Fruit fly (Drosophila melanogaster) whole organism, embryonic: ENCODE results near the gene Ntf-2r.

Experiments used
- Awh ChIP-seq: fragments of 200-800 bp; sonication (Bioruptor generic); IDR thresholded peaks from 2 replicates; pipeline ENCODE4, ENCODE4 v1.3.6; 2022; ENCODE audit warnings: missing biosample characterization, missing genetic modification characterization
- CG10267 ChIP-seq: fragments of 200-800 bp; sonication (Bioruptor generic); optimal IDR thresholded peaks from 2 replicates; lab custom pipeline; 2018; ENCODE audit warnings: missing biosample characterization, mild to moderate bottlenecking, missing genetic modification characterization, moderate library complexity
- CG10543 ChIP-seq: fragments of 200-800 bp; sonication (Bioruptor generic); optimal IDR thresholded peaks from 3 replicates; lab custom pipeline; 2017; ENCODE audit warnings: missing biosample characterization, mild to moderate bottlenecking, missing genetic modification characterization, moderate library complexity
- CG11247 ChIP-seq: fragments of 200-800 bp; sonication (Bioruptor generic); IDR thresholded peaks from 2 replicates; pipeline ENCODE4 v1.3.6; 2022; ENCODE audit warnings: missing biosample characterization, missing genetic modification characterization
- CG11504 ChIP-seq: fragments of 200-800 bp; sonication (Bioruptor generic); optimal IDR thresholded peaks from 3 replicates; lab custom pipeline; 2019; ENCODE audit warnings: missing biosample characterization, mild to moderate bottlenecking, missing genetic modification characterization, moderate library complexity
- CG15601 ChIP-seq: fragments of 200-800 bp; sonication (Bioruptor generic); optimal IDR thresholded peaks from 3 replicates; lab custom pipeline; 2019; ENCODE audit warnings: missing biosample characterization, mild to moderate bottlenecking, missing genetic modification characterization, moderate library complexity
- CG1602 ChIP-seq: fragments of 200-800 bp; sonication (Bioruptor generic); optimal IDR thresholded peaks from 3 replicates; lab custom pipeline; 2016; ENCODE audit warnings: missing biosample characterization, missing genetic modification characterization
- CG16779 ChIP-seq: fragments of 200-800 bp; sonication (Bioruptor generic); IDR thresholded peaks from 2 replicates; pipeline ENCODE4 v1.3.6; 2022; ENCODE audit warnings: missing biosample characterization, missing genetic modification characterization
- CG17385 ChIP-seq: fragments of 200-800 bp; sonication (Bioruptor generic); optimal IDR thresholded peaks from 3 replicates; lab custom pipeline; 2018; ENCODE audit warnings: missing biosample characterization, mild to moderate bottlenecking, missing genetic modification characterization
- CG17829 ChIP-seq: fragments of 200-800 bp; optimal IDR thresholded peaks from 2 replicates; lab custom pipeline; 2019; ENCODE audit warnings: missing biosample characterization, mild to moderate bottlenecking, missing genetic modification characterization, moderate library complexity
- CG2129 ChIP-seq: fragments of 200-800 bp; sonication (Bioruptor generic); IDR thresholded peaks from 2 replicates; pipeline ENCODE4 v1.3.6; 2022; ENCODE audit warnings: missing biosample characterization, missing genetic modification characterization; ENCODE audit not compliant: partially characterized antibody
- CG2202 ChIP-seq: fragments of 200-800 bp; sonication (Bioruptor generic); optimal IDR thresholded peaks from 2 replicates; lab custom pipeline; 2018; ENCODE audit warnings: missing biosample characterization, mild to moderate bottlenecking, missing genetic modification characterization
- CG2678 ChIP-seq: fragments of 200-800 bp; sonication (Bioruptor generic); optimal IDR thresholded peaks from 3 replicates; lab custom pipeline; 2019; ENCODE audit warnings: missing biosample characterization, mild to moderate bottlenecking, missing genetic modification characterization, moderate library complexity
- CG3407 ChIP-seq: fragments of 200-800 bp; sonication (Bioruptor generic); optimal IDR thresholded peaks from 2 replicates; lab custom pipeline; 2018; ENCODE audit warnings: missing biosample characterization, mild to moderate bottlenecking, missing genetic modification characterization
- CG34224 ChIP-seq: fragments of 200-800 bp; sonication (Bioruptor generic); IDR thresholded peaks from 3 replicates; pipeline ENCODE4 v1.3.6; 2022; ENCODE audit warnings: missing biosample characterization, missing genetic modification characterization; ENCODE audit not compliant: partially characterized antibody
- CG34376 ChIP-seq: fragments of 200-800 bp; sonication (Bioruptor generic); optimal IDR thresholded peaks from 2 replicates; lab custom pipeline; 2018; ENCODE audit warnings: missing biosample characterization, mild to moderate bottlenecking, missing genetic modification characterization
- CG4617 ChIP-seq: fragments of 200-800 bp; sonication (Bioruptor generic); optimal IDR thresholded peaks from 3 replicates; lab custom pipeline; 2016; ENCODE audit warnings: missing biosample characterization, missing genetic modification characterization, borderline replicate concordance
- CG7271 ChIP-seq: fragments of 200-800 bp; sonication (Bioruptor generic); optimal IDR thresholded peaks from 2 replicates; lab custom pipeline; 2018; ENCODE audit warnings: missing biosample characterization, mild to moderate bottlenecking, missing genetic modification characterization, moderate library complexity
- CG8089 ChIP-seq: fragments of 200-800 bp; sonication (Bioruptor generic); optimal IDR thresholded peaks from 3 replicates; lab custom pipeline; 2016; ENCODE audit warnings: missing biosample characterization, missing genetic modification characterization
- CG9215 ChIP-seq: fragments of 200-800 bp; sonication (Bioruptor generic); IDR thresholded peaks from 2 replicates; pipeline ENCODE4 v1.3.6; 2022; ENCODE audit warnings: missing biosample characterization, missing genetic modification characterization
- CTCF ChIP-seq: fragments of 200-800 bp; sonication (Bioruptor generic); optimal IDR thresholded peaks from 2 replicates; lab custom pipeline; 2017; ENCODE audit warnings: missing biosample characterization, mild to moderate bottlenecking, missing genetic modification characterization, moderate library complexity
- D ChIP-seq, 2 experiments: fragments of 200-800 bp in 1 of 2; fragments of >200 bp in 1 of 2; sonication (Bioruptor generic) in 1 of 2; optimal IDR thresholded peaks; 2 replicates in 1 of 2; 3 replicates in 1 of 2; lab custom pipeline; 2017; ENCODE audit warnings: mild to moderate bottlenecking in 1 of 2, missing biosample characterization in 1 of 2, missing genetic modification characterization in 1 of 2, missing genetic modification reagents in 1 of 2
- Deaf1 ChIP-seq: fragments of 200-800 bp; optimal IDR thresholded peaks from 3 replicates; lab custom pipeline; 2019; ENCODE audit warnings: missing biosample characterization, mild to moderate bottlenecking, missing genetic modification characterization, moderate library complexity
- Doc2 ChIP-seq: fragments of 200-800 bp; sonication (Bioruptor generic); IDR thresholded peaks from 2 replicates; pipeline ENCODE4 v1.3.6; 2022; ENCODE audit warnings: missing biosample characterization, missing genetic modification characterization
- HLH4C ChIP-seq: fragments of 200-800 bp; sonication (Bioruptor generic); IDR thresholded peaks from 3 replicates; pipeline ENCODE4 v1.3.6; 2022; ENCODE audit warnings: missing biosample characterization, missing genetic modification characterization; ENCODE audit not compliant: partially characterized antibody
- HmgD ChIP-seq: fragments of 200-800 bp; sonication (Bioruptor generic); optimal IDR thresholded peaks from 3 replicates; lab custom pipeline; 2016; ENCODE audit warnings: missing biosample characterization, missing genetic modification characterization
- Jarid2 ChIP-seq: fragments of 200-800 bp; sonication (Bioruptor generic); optimal IDR thresholded peaks from 3 replicates; lab custom pipeline; 2017; ENCODE audit warnings: mild to moderate bottlenecking, missing biosample characterization, missing genetic modification reagents, missing genetic modification characterization
- Lhr ChIP-seq: fragments of 200-800 bp; sonication (Bioruptor generic); optimal IDR thresholded peaks from 3 replicates; lab custom pipeline; 2017; ENCODE audit warnings: mild to moderate bottlenecking, missing biosample characterization, missing genetic modification reagents, missing genetic modification characterization
- Mes4 ChIP-seq: fragments of 200-800 bp; sonication (Bioruptor generic); optimal IDR thresholded peaks from 2 replicates; lab custom pipeline; 2016; ENCODE audit warnings: missing biosample characterization, missing genetic modification characterization
- TFAM ChIP-seq: fragments of 200-800 bp; sonication (Bioruptor generic); optimal IDR thresholded peaks from 2 replicates; lab custom pipeline; 2017; ENCODE audit warnings: missing biosample characterization, missing genetic modification characterization, inconsistent platforms
- ac ChIP-seq: fragments of 200-800 bp; sonication (Bioruptor generic); optimal IDR thresholded peaks from 3 replicates; lab custom pipeline; 2017; ENCODE audit warnings: missing biosample characterization, mild to moderate bottlenecking, missing genetic modification characterization
- ash1 ChIP-seq: fragments of 200-800 bp; sonication (Bioruptor generic); optimal IDR thresholded peaks from 2 replicates; lab custom pipeline; 2018; ENCODE audit warnings: missing biosample characterization, mild to moderate bottlenecking, missing genetic modification characterization
- ato ChIP-seq: fragments of 200-800 bp; sonication (Bioruptor generic); IDR thresholded peaks from 2 replicates; pipeline ENCODE4 v1.3.6; 2022; ENCODE audit warnings: missing biosample characterization, missing genetic modification characterization; ENCODE audit not compliant: partially characterized antibody
- cwo ChIP-seq: fragments of 200-800 bp; sonication (Bioruptor generic); optimal IDR thresholded peaks from 3 replicates; lab custom pipeline; 2017; ENCODE audit warnings: missing biosample characterization, missing genetic modification characterization, mild to moderate bottlenecking, moderate library complexity, missing genetic modification reagents
- dpn ChIP-seq, 2 experiments: fragments of 200-800 bp; sonication (Bioruptor generic); optimal IDR thresholded peaks; 3 replicates each; lab custom pipeline; 2016; ENCODE audit warnings: missing biosample characterization in 2 of 2, missing genetic modification characterization in 2 of 2
- en ChIP-seq: fragments of 200-800 bp; sonication (Bioruptor generic); optimal IDR thresholded peaks from 2 replicates; lab custom pipeline; 2016; ENCODE audit warnings: missing biosample characterization, missing genetic modification characterization
- esg ChIP-seq: fragments of 200-800 bp; sonication (Bioruptor generic); conservative IDR thresholded peaks from 2 replicates; pipeline ENCODE4 v1.3.6; 2022; ENCODE audit warnings: missing biosample characterization, missing genetic modification characterization
- hb ChIP-seq: fragments of 200-800 bp; sonication (Bioruptor generic); IDR thresholded peaks from 3 replicates; pipeline ENCODE4 v1.3.6; 2022; ENCODE audit warnings: missing biosample characterization, missing genetic modification characterization; ENCODE audit not compliant: partially characterized antibody
- mam ChIP-seq: fragments of 200-800 bp; sonication (Bioruptor generic); optimal IDR thresholded peaks from 3 replicates; lab custom pipeline; 2016; ENCODE audit warnings: missing biosample characterization, missing genetic modification characterization
- prd ChIP-seq, 3 experiments: fragments of >200 bp in 2 of 3; fragments of 200-800 bp in 1 of 3; sonication (Bioruptor generic) in 1 of 3; optimal IDR thresholded peaks in 2 of 3; IDR thresholded peaks in 1 of 3; 2 replicates in 2 of 3; 3 replicates in 1 of 3; pipeline versions ENCODE4 v1.3.6 to Lab custom; 2017 to 2022; ENCODE audit warnings: missing biosample characterization in 1 of 3, missing genetic modification characterization in 1 of 3
- rib ChIP-seq: fragments of 200-800 bp; sonication (Bioruptor generic); IDR thresholded peaks from 2 replicates; pipeline ENCODE4 v1.3.6; 2022; ENCODE audit warnings: missing biosample characterization, missing genetic modification characterization
- salm ChIP-seq: fragments of 200-800 bp; sonication (Bioruptor generic); optimal IDR thresholded peaks from 2 replicates; lab custom pipeline; 2018; ENCODE audit warnings: missing biosample characterization, mild to moderate bottlenecking, missing genetic modification characterization
- slbo ChIP-seq: fragments of 200-800 bp; sonication (Bioruptor generic); IDR thresholded peaks from 2 replicates; pipeline ENCODE4 v1.3.6; 2022; ENCODE audit warnings: missing biosample characterization, missing genetic modification characterization
- so ChIP-seq: fragments of 200-800 bp; sonication (Bioruptor generic); IDR thresholded peaks from 3 replicates; pipeline ENCODE4 v1.3.6; 2022; ENCODE audit warnings: missing biosample characterization, missing genetic modification characterization
- ssp ChIP-seq: fragments of 200-800 bp; sonication (Bioruptor generic); IDR thresholded peaks from 2 replicates; pipeline ENCODE4 v1.3.6; 2022; ENCODE audit warnings: missing biosample characterization, missing genetic modification characterization
- usp ChIP-seq: fragments of >200 bp; optimal IDR thresholded peaks from 2 replicates; lab custom pipeline; 2017; ENCODE audit warnings: missing biosample characterization, missing genetic modification characterization
- wor ChIP-seq: fragments of 200-800 bp; sonication (Bioruptor generic); IDR thresholded peaks from 2 replicates; pipeline ENCODE4 v1.3.6; 2022; ENCODE audit warnings: missing biosample characterization, missing genetic modification characterization
- zfh1 ChIP-seq: fragments of 200-800 bp; sonication (Bioruptor generic); IDR thresholded peaks from 3 replicates; pipeline ENCODE4 v1.3.6; 2022; ENCODE audit warnings: missing biosample characterization, missing genetic modification characterization

Ntf-2r gene

dm6 chr2L:18503760-18504159 lies 49.3 kb downstream of the Ntf-2r start, which contains the start of gene kon (continued):
- TF ChIP-seq CG11247 (GFP tag; lab: Robert Waterston, UW) = 0 out of 2 replicates have a peak, but pooled peaks have one; percentile 16
- peak; percentile 49; the same call in 1 of the 2 replicates for TF ChIP-seq rib
- TF ChIP-seq CTCF (GFP tag; lab: Kevin White, UChicago) = no peak
- no peak for TF ChIP-seq CG3407
- TF ChIP-seq prd (optimal IDR thresholded peaks at IDR 0.05; lab: Kevin White, UChicago) = no peak
- TF ChIP-seq prd (GFP tag; IDR thresholded peaks at IDR 0.05; lab: Robert Waterston, UW) = peak; percentile 25; the same call in 1 of the 3 replicates
- TF ChIP-seq CG17829 (tag; lab: Kevin White, UChicago) = peak; percentile 13

DNA sequence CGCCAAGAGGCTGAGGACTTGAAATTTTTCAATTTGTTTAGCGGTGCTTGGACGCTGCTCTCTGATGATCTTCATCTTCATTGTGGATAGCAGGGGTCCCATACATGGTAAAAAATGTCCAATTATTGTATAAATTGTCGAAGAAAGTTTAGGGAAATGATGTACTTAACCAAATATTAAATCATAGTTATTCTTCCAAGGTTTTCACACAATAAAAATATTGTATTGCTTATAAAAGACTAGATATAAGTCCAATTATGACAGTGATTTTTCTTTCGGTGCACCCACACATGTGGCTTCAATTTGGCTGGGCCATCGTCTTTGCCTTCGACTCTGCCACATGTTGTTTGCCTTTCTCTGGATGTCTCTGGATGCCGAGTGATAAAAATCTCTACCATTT lies 50.4 kb downstream of the Ntf-2r start:
- TF ChIP-seq CG8089 (GFP tag; lab: Kevin White, UChicago) = peak; percentile 17
- peak; percentile 24 for TF ChIP-seq CG17385
- TF ChIP-seq CG11504 = peak; percentile 52
- 0 out of 2 replicates have a peak, but pooled peaks have one; percentile 19 for TF ChIP-seq CG9215 (GFP tag; lab: Robert Waterston, UW)
- TF ChIP-seq zfh1 (GFP tag; lab: Robert Waterston, UW) = peak; percentile 64; the same call in 2 of the 3 replicates
- TF ChIP-seq CG16779 = no peak
- 0 out of 3 replicates have a peak, but pooled peaks have one; percentile 22 for TF ChIP-seq so (GFP tag; lab: Robert Waterston, UW)
- no peak for TF ChIP-seq cwo
- peak; percentile 28 for TF ChIP-seq Mes4 (GFP tag; lab: Kevin White, UChicago)
- TF ChIP-seq slbo = peak; percentile 45
- peak; percentile 25 for TF ChIP-seq en
- TF ChIP-seq TFAM (GFP tag; lab: Kevin White, UChicago) = no peak
- TF ChIP-seq CG2678 (tag; lab: Kevin White, UChicago) = peak; percentile 57
- peak; percentile 29 for TF ChIP-seq salm
- no peak for TF ChIP-seq hb
- no peak for TF ChIP-seq CG10543 (GFP tag; lab: Kevin White, UChicago)
- TF ChIP-seq CG34224 = no peak
- peak; percentile 57 for TF ChIP-seq ac (GFP tag; lab: Kevin White, UChicago)
- peak; percentile 22 for TF ChIP-seq Lhr (GFP tag; lab: Kevin White, UChicago)
- TF ChIP-seq CG1602 (GFP tag; lab: Kevin White, UChicago) = peak; percentile 42
- TF ChIP-seq HmgD = peak; percentile 2
- peak; percentile 32 for TF ChIP-seq CG15601 (tag; lab: Kevin White, UChicago)
- TF ChIP-seq CG4617 = no peak
- no peak for TF ChIP-seq Deaf1
- TF ChIP-seq ssp (GFP tag; lab: Robert Waterston, UW) = no peak
- no peak for TF ChIP-seq Doc2 (GFP tag; lab: Robert Waterston, UW)
- no peak for TF ChIP-seq CG2129 (GFP tag; lab: Robert Waterston, UW)
- no peak for TF ChIP-seq CG7271 (tag; lab: Kevin White, UChicago)
- TF ChIP-seq mam (GFP tag; lab: Kevin White, UChicago) = no peak
- TF ChIP-seq CG34376 = no peak
- TF ChIP-seq ato (GFP tag; lab: Robert Waterston, UW) = no peak
- no peak for TF ChIP-seq Jarid2 (GFP tag; lab: Kevin White, UChicago)
- TF ChIP-seq D (optimal IDR thresholded peaks at IDR 0.05; lab: Kevin White, UChicago) = no peak
- peak; percentile 52 for TF ChIP-seq D (GFP tag; optimal IDR thresholded peaks at IDR 0.05; lab: Kevin White, UChicago)
- peak; percentile 58 for TF ChIP-seq esg (GFP tag; lab: Robert Waterston, UW)
- no peak for TF ChIP-seq wor (GFP tag; lab: Robert Waterston, UW)
- peak; percentile 26 to 48 for TF ChIP-seq dpn (GFP tag; optimal IDR thresholded peaks at IDR 0.05; lab: Kevin White, UChicago)
- TF ChIP-seq CG2202 = peak; percentile 20
- no peak for TF ChIP-seq ash1 (GFP tag; lab: Kevin White, UChicago)
- TF ChIP-seq Awh = peak; percentile 64
- TF ChIP-seq CG10267 = peak; percentile 49
- no peak for TF ChIP-seq HLH4C
- TF ChIP-seq usp (GFP tag; lab: Kevin White, UChicago) = no peak
